Worm (Caenorhabditis elegans) whole organism, L4/young adult: ENCODE data around the gene bath-15.
A peak's percentile ranks its signal among the peaks of the same experiment; 100 is the strongest.

Source experiments
- W03F9.2 ChIP-seq: fragments of 150-350 bp; optimal IDR thresholded peaks from 2 replicates; lab custom pipeline; 2014; ENCODE audit warnings: missing biosample characterization, missing genetic modification characterization
- dao-5 ChIP-seq: sonication (generic microtip); optimal IDR thresholded peaks from 2 replicates; lab custom pipeline; 2016; ENCODE audit warnings: missing genotype, missing genetic modification characterization, moderate library complexity, missing compliant biosample characterization
- him-1 ChIP-seq: sonication (generic microtip); optimal IDR thresholded peaks from 2 replicates; lab custom pipeline; 2016; ENCODE audit warnings: missing genotype, missing genetic modification reagents, missing genetic modification characterization, missing compliant biosample characterization

Gene bath-15

DNA sequence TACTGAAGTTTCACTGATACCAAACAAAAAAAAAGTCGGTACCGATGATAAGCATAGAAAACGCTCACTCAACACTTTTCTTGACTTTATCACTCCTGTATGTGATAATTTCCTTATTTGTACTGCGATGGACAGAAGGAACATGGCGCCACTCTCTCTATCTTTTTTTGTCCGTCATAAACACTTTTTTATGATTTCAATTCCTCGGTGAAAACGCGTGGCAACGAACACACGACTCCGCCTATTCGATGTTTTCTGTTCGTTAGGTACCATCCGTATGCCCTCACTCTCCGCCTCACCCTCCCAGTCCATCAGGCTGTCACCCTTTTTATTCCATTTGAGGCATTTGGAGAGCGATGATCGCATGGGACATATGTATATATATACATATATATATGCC, 45.5 kb downstream of the bath-15 start:
- no peak for TF ChIP-seq him-1 (tag; lab: Kevin White, UChicago)
- no peak for TF ChIP-seq dao-5 (tag; lab: Kevin White, UChicago)
- no peak for TF ChIP-seq W03F9.2 (tag; lab: Kevin White, UChicago)

DNA sequence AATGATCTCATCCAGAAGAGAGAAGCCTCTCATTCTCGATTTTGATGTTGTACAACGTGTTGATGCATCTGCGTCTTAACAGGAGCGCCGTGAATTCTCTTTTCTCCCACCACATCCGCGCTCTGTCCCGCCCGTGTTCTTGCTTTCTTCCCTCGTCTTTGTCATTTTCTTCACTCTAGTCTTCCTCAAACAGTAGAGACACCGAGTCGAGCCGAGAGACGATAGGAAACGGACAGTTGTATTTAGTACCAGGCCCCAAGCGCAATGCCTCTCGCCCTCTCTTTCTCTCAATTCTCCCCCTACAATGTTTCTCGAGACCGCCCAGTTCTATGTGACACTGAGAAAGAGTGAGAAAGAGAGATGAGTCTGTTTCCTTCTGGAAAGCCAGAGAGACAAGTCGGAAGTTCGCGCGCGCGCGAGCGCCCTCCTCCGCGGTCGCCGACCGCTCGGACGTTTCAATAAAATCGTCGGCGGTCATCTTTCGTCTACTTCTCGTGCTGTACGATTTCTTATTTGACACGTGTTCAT, 46.2 kb downstream of the bath-15 start, which contains the start of gene ZK112.4:
Gene ZK112.4 (minus strand): TSS at position 478 of the 528 bp plus-strand sequence.
- TF ChIP-seq him-1 (tag; lab: Kevin White, UChicago) (peak; percentile 72), dao-5 (tag; lab: Kevin White, UChicago) (peak; percentile 3), W03F9.2 (tag; lab: Kevin White, UChicago) (no peak)

DNA sequence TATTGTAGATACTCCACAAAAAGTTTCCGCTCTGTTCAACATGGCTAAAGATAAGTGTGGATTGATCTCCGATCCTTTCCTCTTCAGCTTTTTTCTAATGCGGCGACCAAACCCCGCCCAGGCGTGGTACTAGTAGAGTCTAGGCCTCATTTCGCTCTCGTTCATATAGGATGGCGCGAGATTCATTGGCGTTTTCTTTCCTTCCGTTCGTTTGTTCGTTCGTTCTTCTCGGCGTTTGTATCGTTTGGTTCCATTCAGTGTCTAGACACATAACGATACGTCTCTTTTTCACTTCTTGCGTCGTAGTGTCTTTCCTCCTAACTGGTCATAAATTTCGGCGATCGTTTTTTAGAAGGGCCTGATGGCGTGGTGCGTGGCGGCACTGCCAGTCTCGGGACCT, 46.8 kb downstream of the bath-15 start:
- TF ChIP-seq W03F9.2 (tag; lab: Kevin White, UChicago) (no peak), dao-5 (tag; lab: Kevin White, UChicago) (no peak), him-1 (tag; lab: Kevin White, UChicago) (no peak)

DNA sequence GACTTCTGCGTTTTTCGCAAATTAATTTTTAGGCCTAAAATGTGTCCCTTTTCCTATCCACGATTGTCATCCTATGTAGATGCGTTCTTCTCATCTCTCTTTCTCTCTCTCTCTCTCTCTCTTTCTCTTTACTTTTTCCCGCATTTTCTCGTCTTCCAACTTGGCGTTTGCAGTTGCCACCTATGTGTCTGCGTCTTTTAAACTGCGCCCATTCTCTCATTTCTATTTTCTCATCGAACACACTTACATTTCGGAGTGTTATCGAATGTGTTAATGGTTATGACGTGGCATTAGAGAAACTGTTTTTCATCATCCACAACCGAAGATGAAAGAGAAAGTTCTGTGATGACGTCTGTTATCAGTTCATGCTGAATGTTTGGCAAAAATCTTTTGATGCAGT, 47.3 kb downstream of the bath-15 start:
- no peak for TF ChIP-seq dao-5 (tag; lab: Kevin White, UChicago)
- TF ChIP-seq W03F9.2 (tag; lab: Kevin White, UChicago): peak; percentile 37

DNA sequence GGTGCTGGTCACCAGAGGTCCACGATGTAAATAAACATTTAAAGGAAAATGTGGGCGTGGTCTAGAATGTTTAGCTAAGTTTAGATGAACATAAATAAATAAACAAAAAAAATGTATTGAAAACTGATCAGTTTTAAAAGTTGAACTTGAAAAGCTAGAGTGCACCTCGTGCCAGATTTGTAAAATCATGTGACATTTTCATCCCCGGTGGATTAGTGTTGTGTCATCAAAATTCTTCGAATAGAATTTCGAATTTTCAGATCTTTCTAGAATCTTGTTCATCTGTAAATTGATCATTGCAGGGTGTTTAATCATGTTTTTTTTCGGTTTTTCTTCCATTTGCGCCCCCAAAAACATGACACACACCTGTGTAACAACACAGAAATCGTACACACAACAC, 49.3 kb downstream of the bath-15 start:
- no peak for TF ChIP-seq W03F9.2 (tag; lab: Kevin White, UChicago)
- TF ChIP-seq dao-5 (tag; lab: Kevin White, UChicago): no peak
- TF ChIP-seq him-1 (tag; lab: Kevin White, UChicago): no peak

DNA sequence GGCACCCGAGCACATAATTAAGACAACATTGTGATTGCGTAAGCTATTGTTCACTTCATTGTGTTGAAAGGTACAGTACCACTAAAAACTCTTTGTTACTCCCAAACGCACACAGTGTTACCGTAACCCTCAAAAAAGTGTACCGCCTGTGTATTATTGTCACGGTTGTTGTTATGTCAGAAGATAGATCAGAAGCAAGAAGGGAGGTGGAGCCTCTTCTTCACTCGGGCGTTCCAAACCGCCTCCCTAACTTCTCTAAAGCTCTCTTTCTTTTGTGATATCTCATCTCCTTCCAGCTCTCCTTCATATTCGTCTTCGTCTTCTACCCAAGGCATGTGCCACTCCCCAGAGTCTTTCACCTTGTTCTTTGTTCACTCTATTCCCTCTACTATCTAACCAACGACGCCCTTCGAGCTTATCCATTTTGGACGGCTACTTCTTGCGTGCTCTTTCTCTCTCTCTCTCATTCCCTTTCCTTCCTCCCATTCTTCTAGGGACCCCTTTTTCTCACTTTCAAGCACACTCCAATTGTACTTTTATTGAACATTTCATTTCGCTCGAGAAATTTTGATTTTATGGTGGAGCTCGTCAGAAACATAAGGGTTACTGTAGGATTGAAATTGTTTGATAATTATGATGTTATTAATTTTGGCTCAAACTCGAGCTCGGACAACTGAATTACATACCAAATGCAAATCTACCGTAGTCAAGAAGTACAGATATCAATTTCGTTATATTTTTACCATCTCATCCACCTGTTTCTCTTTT, 50.2 kb downstream of the bath-15 start:
- no peak for TF ChIP-seq W03F9.2 (tag; lab: Kevin White, UChicago)
- peak; percentile 7 for TF ChIP-seq him-1 (tag; lab: Kevin White, UChicago)
